Fruit fly (Drosophila melanogaster) whole organism, embryonic: ENCODE measurements around the gene Rm62.

Experiments used
- Awh ChIP-seq: fragments of 200-800 bp; sonication (Bioruptor generic); IDR thresholded peaks from 2 replicates; pipeline ENCODE4, ENCODE4 v1.3.6; 2022; ENCODE audit warnings: missing biosample characterization, missing genetic modification characterization
- CG10321 ChIP-seq: fragments of 200-800 bp; sonication (Bioruptor generic); IDR thresholded peaks from 2 replicates; pipeline ENCODE4 v1.3.6; 2022; ENCODE audit warnings: missing biosample characterization, missing genetic modification characterization
- CG10366 ChIP-seq: fragments of 200-800 bp; sonication (Bioruptor generic); IDR thresholded peaks from 2 replicates; pipeline ENCODE4 v1.3.6; 2022; ENCODE audit warnings: missing biosample characterization, missing genetic modification characterization
- CG10543 ChIP-seq: fragments of 200-800 bp; sonication (Bioruptor generic); optimal IDR thresholded peaks from 3 replicates; lab custom pipeline; 2017; ENCODE audit warnings: missing biosample characterization, mild to moderate bottlenecking, missing genetic modification characterization, moderate library complexity
- CG10654 ChIP-seq: fragments of 200-800 bp; sonication (Bioruptor generic); optimal IDR thresholded peaks from 2 replicates; lab custom pipeline; 2016; ENCODE audit warnings: missing biosample characterization, missing genetic modification characterization
- CG13296 ChIP-seq: fragments of 200-800 bp; sonication (Bioruptor generic); optimal IDR thresholded peaks from 3 replicates; lab custom pipeline; 2018; ENCODE audit warnings: missing biosample characterization, mild to moderate bottlenecking, missing genetic modification characterization
- CG15514 ChIP-seq: fragments of 200-800 bp; sonication (Bioruptor generic); optimal IDR thresholded peaks from 3 replicates; lab custom pipeline; 2017; ENCODE audit warnings: missing biosample characterization, missing genetic modification characterization, mild to moderate bottlenecking, moderate library complexity, missing genetic modification reagents
- CG16779 ChIP-seq: fragments of 200-800 bp; sonication (Bioruptor generic); IDR thresholded peaks from 2 replicates; pipeline ENCODE4 v1.3.6; 2022; ENCODE audit warnings: missing biosample characterization, missing genetic modification characterization
- CG17802 ChIP-seq: fragments of 200-800 bp; sonication (Bioruptor generic); optimal IDR thresholded peaks from 2 replicates; lab custom pipeline; 2018; ENCODE audit warnings: missing biosample characterization, mild to moderate bottlenecking, missing genetic modification characterization, moderate library complexity
- CG18619 ChIP-seq: fragments of 200-800 bp; sonication (Bioruptor generic); optimal IDR thresholded peaks from 3 replicates; lab custom pipeline; 2017; ENCODE audit warnings: missing biosample characterization, mild to moderate bottlenecking, missing genetic modification characterization
- CG3065 ChIP-seq: fragments of 200-800 bp; sonication (Bioruptor generic); optimal IDR thresholded peaks from 2 replicates; lab custom pipeline; 2016; ENCODE audit warnings: missing biosample characterization, missing genetic modification characterization
- CG3726 ChIP-seq: fragments of 200-800 bp; sonication (Bioruptor generic); IDR thresholded peaks from 3 replicates; pipeline ENCODE4, ENCODE4 v1.3.6; 2022; ENCODE audit warnings: missing biosample characterization, missing genetic modification characterization
- CG3995 ChIP-seq: fragments of 200-800 bp; sonication (Bioruptor generic); optimal IDR thresholded peaks from 3 replicates; lab custom pipeline; 2016; ENCODE audit warnings: missing biosample characterization, missing genetic modification characterization
- CG6791 ChIP-seq: fragments of 200-800 bp; sonication (Bioruptor generic); IDR thresholded peaks from 3 replicates; pipeline ENCODE4 v1.3.6; 2022; ENCODE audit warnings: missing biosample characterization, missing genetic modification characterization; ENCODE audit not compliant: partially characterized antibody
- CG6854 ChIP-seq: fragments of 200-800 bp; sonication (Bioruptor generic); optimal IDR thresholded peaks from 3 replicates; lab custom pipeline; 2017; ENCODE audit warnings: missing biosample characterization, mild to moderate bottlenecking, missing genetic modification characterization
- CG7786 ChIP-seq: fragments of 200-800 bp; sonication (Bioruptor generic); optimal IDR thresholded peaks from 2 replicates; lab custom pipeline; 2016; ENCODE audit warnings: missing biosample characterization, missing genetic modification characterization
- CG8290 ChIP-seq, 3 experiments: fragments of 200-800 bp; sonication (Bioruptor generic); optimal IDR thresholded peaks; 2 replicates each; lab custom pipeline; 2016 to 2019; ENCODE audit warnings: missing biosample characterization in 3 of 3, missing genetic modification characterization in 3 of 3, mild to moderate bottlenecking in 2 of 3, moderate library complexity in 1 of 3
- CG8944 ChIP-seq: fragments of 200-800 bp; sonication (Bioruptor generic); optimal IDR thresholded peaks from 3 replicates; lab custom pipeline; 2016; ENCODE audit warnings: missing biosample characterization, missing genetic modification characterization
- CHES-1-like ChIP-seq: fragments of 200-800 bp; sonication (Bioruptor generic); optimal IDR thresholded peaks from 2 replicates; lab custom pipeline; 2016; ENCODE audit warnings: missing biosample characterization, missing genetic modification characterization
- D19B ChIP-seq: fragments of 200-800 bp; sonication (Bioruptor generic); optimal IDR thresholded peaks from 2 replicates; lab custom pipeline; 2017; ENCODE audit warnings: missing biosample characterization, mild to moderate bottlenecking, missing genetic modification characterization
- Doc2 ChIP-seq: fragments of 200-800 bp; sonication (Bioruptor generic); IDR thresholded peaks from 2 replicates; pipeline ENCODE4 v1.3.6; 2022; ENCODE audit warnings: missing biosample characterization, missing genetic modification characterization
- H2.0 ChIP-seq: fragments of 200-800 bp; sonication (Bioruptor generic); IDR thresholded peaks from 2 replicates; pipeline ENCODE4 v1.3.6; 2022; ENCODE audit warnings: missing biosample characterization, missing genetic modification characterization
- Hand ChIP-seq: fragments of 200-800 bp; sonication (Bioruptor generic); optimal IDR thresholded peaks from 2 replicates; lab custom pipeline; 2017; ENCODE audit warnings: mild to moderate bottlenecking, missing biosample characterization, missing genetic modification reagents, missing genetic modification characterization
- MBD-R2 ChIP-seq: fragments of 200-800 bp; sonication (Bioruptor generic); IDR thresholded peaks from 2 replicates; pipeline ENCODE4 v1.3.6; 2022; ENCODE audit warnings: missing biosample characterization, missing genetic modification characterization
- MESR4 ChIP-seq: fragments of 200-800 bp; sonication (Bioruptor generic); optimal IDR thresholded peaks from 2 replicates; lab custom pipeline; 2018; ENCODE audit warnings: missing biosample characterization, mild to moderate bottlenecking, missing genetic modification characterization, moderate library complexity
- Mad ChIP-seq: fragments of 200-800 bp; sonication (Bioruptor generic); optimal IDR thresholded peaks from 2 replicates; lab custom pipeline; 2016; ENCODE audit warnings: missing biosample characterization, missing genetic modification characterization
- Max ChIP-seq: fragments of 200-800 bp; sonication (Bioruptor generic); optimal IDR thresholded peaks from 2 replicates; lab custom pipeline; 2016; ENCODE audit warnings: missing biosample characterization, mild to moderate bottlenecking, missing genetic modification characterization
- NC2α ChIP-seq: fragments of 200-800 bp; sonication (Bioruptor generic); optimal IDR thresholded peaks from 2 replicates; lab custom pipeline; 2016; ENCODE audit warnings: missing biosample characterization, missing genetic modification characterization
- NK7.1 ChIP-seq: fragments of 200-800 bp; sonication (Bioruptor generic); optimal IDR thresholded peaks from 3 replicates; lab custom pipeline; 2016; ENCODE audit warnings: missing biosample characterization, missing genetic modification characterization
- Oli ChIP-seq: fragments of 200-800 bp; sonication (Bioruptor generic); optimal IDR thresholded peaks from 2 replicates; lab custom pipeline; 2018; ENCODE audit warnings: missing biosample characterization, mild to moderate bottlenecking, missing genetic modification characterization, moderate library complexity
- Pdp1 ChIP-seq, 2 experiments: fragments of 200-800 bp; sonication (Bioruptor generic); optimal IDR thresholded peaks; 3 replicates each; lab custom pipeline; 2016; ENCODE audit warnings: missing biosample characterization in 2 of 2, missing genetic modification characterization in 2 of 2, mild to moderate bottlenecking in 1 of 2, moderate library complexity in 1 of 2
- Side ChIP-seq: fragments of 200-800 bp; sonication (Bioruptor generic); optimal IDR thresholded peaks from 2 replicates; lab custom pipeline; 2016; ENCODE audit warnings: missing biosample characterization, missing genetic modification characterization
- TFAM ChIP-seq: fragments of 200-800 bp; sonication (Bioruptor generic); optimal IDR thresholded peaks from 2 replicates; lab custom pipeline; 2017; ENCODE audit warnings: missing biosample characterization, missing genetic modification characterization, inconsistent platforms
- Xbp1 ChIP-seq: fragments of 200-800 bp; sonication (Bioruptor generic); optimal IDR thresholded peaks from 3 replicates; lab custom pipeline; 2016; ENCODE audit warnings: missing biosample characterization, mild to moderate bottlenecking, missing genetic modification characterization
- ac ChIP-seq: fragments of 200-800 bp; sonication (Bioruptor generic); optimal IDR thresholded peaks from 3 replicates; lab custom pipeline; 2017; ENCODE audit warnings: missing biosample characterization, mild to moderate bottlenecking, missing genetic modification characterization
- chinmo ChIP-seq: fragments of 200-800 bp; sonication (Bioruptor generic); IDR thresholded peaks from 4 replicates; pipeline ENCODE4 v1.3.6; 2022; ENCODE audit warnings: missing biosample characterization, missing genetic modification characterization; ENCODE audit not compliant: partially characterized antibody
- exex ChIP-seq: fragments of 200-800 bp; sonication (Bioruptor generic); optimal IDR thresholded peaks from 4 replicates; lab custom pipeline; 2018; ENCODE audit warnings: missing biosample characterization, mild to moderate bottlenecking, missing genetic modification characterization, moderate library complexity
- hbn ChIP-seq: fragments of 200-800 bp; sonication (Bioruptor generic); IDR thresholded peaks from 2 replicates; pipeline ENCODE4 v1.3.6; 2022; ENCODE audit warnings: missing biosample characterization, missing genetic modification characterization; ENCODE audit not compliant: partially characterized antibody
- her ChIP-seq: fragments of 200-800 bp; sonication (Bioruptor generic); optimal IDR thresholded peaks from 2 replicates; lab custom pipeline; 2016; ENCODE audit warnings: missing biosample characterization, missing genetic modification characterization
- lilli ChIP-seq: fragments of 200-800 bp; sonication (Bioruptor generic); optimal IDR thresholded peaks from 3 replicates; lab custom pipeline; 2016; ENCODE audit warnings: missing biosample characterization, missing genetic modification characterization
- onecut ChIP-seq: fragments of 200-800 bp; sonication (Bioruptor generic); IDR thresholded peaks from 2 replicates; pipeline ENCODE4 v1.3.6; 2022; ENCODE audit warnings: missing biosample characterization, missing genetic modification characterization
- p53 ChIP-seq: fragments of 200-800 bp; sonication (Bioruptor generic); optimal IDR thresholded peaks from 2 replicates; lab custom pipeline; 2016; ENCODE audit warnings: missing biosample characterization, missing genetic modification characterization
- sisA ChIP-seq: fragments of 200-800 bp; sonication (Bioruptor generic); IDR thresholded peaks from 2 replicates; pipeline ENCODE4 v1.3.6; 2022; ENCODE audit warnings: missing biosample characterization, missing genetic modification characterization
- slou ChIP-seq: fragments of 200-800 bp; sonication (Bioruptor generic); optimal IDR thresholded peaks from 3 replicates; lab custom pipeline; 2016; ENCODE audit warnings: missing biosample characterization, missing genetic modification characterization
- tll ChIP-seq, 2 experiments: fragments of 200-800 bp in 1 of 2; fragments of >200 bp in 1 of 2; sonication (Bioruptor generic) in 1 of 2; optimal IDR thresholded peaks; 2 replicates each; lab custom pipeline; 2017 to 2019; ENCODE audit warnings: missing biosample characterization in 2 of 2, missing genetic modification characterization in 2 of 2, mild to moderate bottlenecking in 1 of 2, moderate library complexity in 1 of 2
- tup ChIP-seq: fragments of 200-800 bp; sonication (Bioruptor generic); optimal IDR thresholded peaks from 2 replicates; lab custom pipeline; 2016; ENCODE audit warnings: missing biosample characterization, mild to moderate bottlenecking, missing genetic modification characterization, moderate library complexity
- vnd ChIP-seq: fragments of 200-800 bp; sonication (Bioruptor generic); IDR thresholded peaks from 3 replicates; pipeline ENCODE4 v1.3.6; 2022; ENCODE audit warnings: missing biosample characterization, missing genetic modification characterization; ENCODE audit not compliant: partially characterized antibody
- zfh2 ChIP-seq: fragments of 200-800 bp; sonication (Bioruptor generic); optimal IDR thresholded peaks from 2 replicates; lab custom pipeline; 2016; ENCODE audit warnings: missing biosample characterization, missing genetic modification characterization

The Rm62 gene

DNA sequence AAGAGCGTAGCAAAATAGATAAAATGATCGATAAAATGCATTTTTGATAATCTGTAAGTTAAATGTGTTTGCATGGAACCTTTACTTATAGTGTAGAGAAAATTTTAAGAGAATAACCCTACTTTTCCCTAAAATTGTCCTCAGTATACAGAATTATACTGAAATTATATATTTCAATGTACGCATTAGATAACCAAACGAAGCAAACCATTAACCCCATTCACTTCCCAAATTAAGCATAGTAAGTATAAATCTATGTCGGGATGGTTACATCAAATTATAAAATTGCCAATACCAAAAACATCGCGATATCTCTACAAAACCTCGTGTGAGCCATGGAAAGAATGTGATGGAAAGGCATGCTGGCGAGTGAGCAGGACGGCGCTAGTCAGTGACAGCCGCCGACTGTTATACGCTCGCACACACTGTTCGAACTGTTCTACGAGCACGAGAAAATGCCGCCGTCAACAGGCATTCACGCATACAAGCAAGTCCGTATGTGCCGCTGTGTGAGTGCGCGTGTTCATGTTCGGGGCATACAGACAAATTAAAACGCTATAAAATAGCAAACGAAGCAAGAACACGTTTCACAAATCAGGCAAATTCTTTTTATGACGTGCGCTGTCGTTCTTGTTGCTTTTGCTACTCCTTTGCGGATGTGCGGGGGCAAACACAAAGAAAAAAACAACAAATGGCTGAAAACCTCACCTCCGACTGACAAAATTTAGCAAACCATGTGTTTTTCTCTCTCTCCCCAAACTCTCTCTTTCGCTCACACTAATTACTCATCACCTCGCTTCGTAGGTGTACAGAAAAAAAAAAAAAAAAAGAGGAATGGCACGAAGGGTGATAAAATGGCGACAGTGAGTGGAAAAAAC is 1.0 kb downstream of the Rm62 start (continued):
- TF ChIP-seq Mad (no peak), Hand (peak; percentile 24), zfh2 (GFP tag; lab: Kevin White, UChicago) (no peak), CG17802 (tag; lab: Kevin White, UChicago) (no peak), CG10321 (GFP tag; lab: Robert Waterston, UW) (peak; percentile 94), CG16779 (GFP tag; lab: Robert Waterston, UW) (no peak), Doc2 (GFP tag; lab: Robert Waterston, UW) (no peak), exex (tag; lab: Kevin White, UChicago) (peak; percentile 57), CG10654 (no peak), CG6854 (no peak), hbn (GFP tag; lab: Robert Waterston, UW) (peak; percentile 19; the same call in 1 of the 2 replicates), ac (GFP tag; lab: Kevin White, UChicago) (no peak), MESR4 (GFP tag; lab: Kevin White, UChicago) (no peak), NC2α (GFP tag; lab: Kevin White, UChicago) (no peak), Pdp1 (GFP tag; optimal IDR thresholded peaks at IDR 0.05; lab: Kevin White, UChicago) (peak in 1 of 2 experiments; percentile 69), CG8944 (GFP tag; lab: Kevin White, UChicago) (no peak), CG18619 (GFP tag; lab: Kevin White, UChicago) (no peak), lilli (peak; percentile 47), CG10543 (peak; percentile 83), p53 (no peak), D19B (GFP tag; lab: Kevin White, UChicago) (no peak), CG7786 (GFP tag; lab: Kevin White, UChicago) (peak; percentile 21), onecut (GFP tag; lab: Robert Waterston, UW) (no peak), chinmo (peak; percentile 76; the same call in 1 of the 4 replicates), Xbp1 (GFP tag; lab: Kevin White, UChicago) (no peak), TFAM (no peak), H2.0 (GFP tag; lab: Robert Waterston, UW) (no peak), CG8290 (GFP tag; optimal IDR thresholded peaks at IDR 0.05; lab: Kevin White, UChicago) (no peak), CG8290 (tag; optimal IDR thresholded peaks at IDR 0.05; lab: Kevin White, UChicago) (peak in 1 of 2 experiments; percentile 73), Max (peak; percentile 80), Awh (no peak), tup (GFP tag; lab: Kevin White, UChicago) (no peak), slou (GFP tag; lab: Kevin White, UChicago) (no peak), her (GFP tag; lab: Kevin White, UChicago) (peak; percentile 26), CG13296 (GFP tag; lab: Kevin White, UChicago) (no peak), Oli (no peak), CG3726 (no peak), CG3995 (GFP tag; lab: Kevin White, UChicago) (no peak), CG15514 (GFP tag; lab: Kevin White, UChicago) (no peak), vnd (GFP tag; lab: Robert Waterston, UW) (no peak), CG3065 (GFP tag; lab: Kevin White, UChicago) (no peak), CHES-1-like (peak; percentile 9), CG10366 (GFP tag; lab: Robert Waterston, UW) (no peak), NK7.1 (GFP tag; lab: Kevin White, UChicago) (no peak), MBD-R2 (GFP tag; lab: Robert Waterston, UW) (peak; percentile 27; the same call in 1 of the 2 replicates), sisA (GFP tag; lab: Robert Waterston, UW) (no peak), Side (GFP tag; lab: Kevin White, UChicago) (no peak), tll (GFP tag; optimal IDR thresholded peaks at IDR 0.05; lab: Kevin White, UChicago) (no peak), CG6791 (GFP tag; lab: Robert Waterston, UW) (no peak)
